Worm (Caenorhabditis elegans) whole organism, L3 larva: ENCODE data around the gene F46B3.9.
A peak's percentile ranks its signal among the peaks of the same experiment; 100 is the strongest.

Source experiments
- R02D3.7 ChIP-seq: fragments of 150-350 bp; optimal IDR thresholded peaks from 2 replicates; lab custom pipeline; 2014; ENCODE audit warnings: missing biosample characterization, missing genetic modification characterization
- aly-2 ChIP-seq: fragments of 150-350 bp; optimal IDR thresholded peaks from 2 replicates; lab custom pipeline; 2014; ENCODE audit warnings: missing biosample characterization, missing genetic modification characterization
- ceh-28 ChIP-seq: fragments of 150-350 bp; optimal IDR thresholded peaks from 2 replicates; lab custom pipeline; 2014; ENCODE audit warnings: missing biosample characterization, missing genetic modification reagents, missing genetic modification characterization
- ceh-82 ChIP-seq: fragments of 150-350 bp; optimal IDR thresholded peaks from 2 replicates; lab custom pipeline; 2014; ENCODE audit warnings: missing biosample characterization, missing genetic modification characterization
- ceh-9 ChIP-seq: sonication (generic microtip); optimal IDR thresholded peaks from 2 replicates; lab custom pipeline; 2018; ENCODE audit warnings: missing biosample characterization, missing genetic modification characterization
- daf-12 ChIP-seq: fragments of 150-350 bp; optimal IDR thresholded peaks from 2 replicates; lab custom pipeline; 2014; ENCODE audit warnings: missing biosample characterization, missing genetic modification reagents, missing genetic modification characterization
- egl-27 ChIP-seq: sonication (generic microtip); optimal IDR thresholded peaks from 4 replicates; lab custom pipeline; 2017; ENCODE audit warnings: missing biosample characterization, missing genetic modification reagents, missing genetic modification characterization
- egl-5 ChIP-seq: fragments of 150-350 bp; optimal IDR thresholded peaks from 2 replicates; lab custom pipeline; 2017; ENCODE audit warnings: missing biosample characterization, missing genetic modification reagents, missing genetic modification characterization, inconsistent platforms
- elt-1 ChIP-seq: fragments of 150-350 bp; optimal IDR thresholded peaks from 2 replicates; lab custom pipeline; 2014; ENCODE audit warnings: missing biosample characterization, missing genetic modification characterization
- elt-2 ChIP-seq: sonication (generic microtip); optimal IDR thresholded peaks from 2 replicates; lab custom pipeline; 2016; ENCODE audit warnings: missing genetic modification reagents, mild to moderate bottlenecking, missing genetic modification characterization, missing compliant biosample characterization
- eor-1 ChIP-seq, 2 experiments: fragments of 150-350 bp; optimal IDR thresholded peaks; 2 replicates each; lab custom pipeline; 2014 to 2018; ENCODE audit warnings: missing biosample characterization in 2 of 2, missing genetic modification characterization in 2 of 2
- fkh-10 ChIP-seq: sonication (generic microtip); optimal IDR thresholded peaks from 2 replicates; lab custom pipeline; 2017; ENCODE audit warnings: missing biosample characterization, missing genetic modification reagents, missing genetic modification characterization
- fkh-2 ChIP-seq: fragments of 150-350 bp; optimal IDR thresholded peaks from 2 replicates; lab custom pipeline; 2014; ENCODE audit warnings: missing biosample characterization, missing genetic modification reagents, missing genetic modification characterization
- fos-1 ChIP-seq: fragments of 150-350 bp; optimal IDR thresholded peaks from 2 replicates; lab custom pipeline; 2014; ENCODE audit warnings: missing biosample characterization, missing genetic modification characterization
- jun-1 ChIP-seq: fragments of 150-350 bp; optimal IDR thresholded peaks from 2 replicates; lab custom pipeline; 2014; ENCODE audit warnings: missing biosample characterization, missing genetic modification reagents, missing genetic modification characterization
- lin-39 ChIP-seq: fragments of 150-350 bp; optimal IDR thresholded peaks from 2 replicates; lab custom pipeline; 2018; ENCODE audit warnings: missing biosample characterization, missing genetic modification reagents, missing genetic modification characterization
- lsy-12 ChIP-seq: sonication (generic microtip); optimal IDR thresholded peaks from 2 replicates; lab custom pipeline; 2016; ENCODE audit warnings: mild to moderate bottlenecking, missing genetic modification characterization, missing compliant biosample characterization
- mdl-1 ChIP-seq: fragments of 150-350 bp; optimal IDR thresholded peaks from 2 replicates; lab custom pipeline; 2014; ENCODE audit warnings: missing biosample characterization, missing genetic modification characterization
- mml-1 ChIP-seq: fragments of 150-350 bp; sonication (generic microtip); optimal IDR thresholded peaks from 3 replicates; lab custom pipeline; 2014; ENCODE audit warnings: missing biosample characterization, missing genetic modification characterization
- nhr-11 ChIP-seq: fragments of 150-350 bp; optimal IDR thresholded peaks from 2 replicates; lab custom pipeline; 2014; ENCODE audit warnings: missing biosample characterization, missing genetic modification characterization
- nhr-23 ChIP-seq: fragments of 150-350 bp; optimal IDR thresholded peaks from 2 replicates; lab custom pipeline; 2014; ENCODE audit warnings: missing biosample characterization, missing genetic modification reagents, missing genetic modification characterization
- nhr-237 ChIP-seq: fragments of 150-350 bp; optimal IDR thresholded peaks from 2 replicates; lab custom pipeline; 2014; ENCODE audit warnings: missing biosample characterization, missing genetic modification characterization
- nhr-25 ChIP-seq: sonication (generic microtip); optimal IDR thresholded peaks from 2 replicates; lab custom pipeline; 2017; ENCODE audit warnings: missing biosample characterization, missing genetic modification characterization
- nhr-28 ChIP-seq: fragments of 150-350 bp; optimal IDR thresholded peaks from 2 replicates; lab custom pipeline; 2014; ENCODE audit warnings: missing biosample characterization, missing genetic modification characterization
- nhr-43 ChIP-seq: sonication (generic microtip); optimal IDR thresholded peaks from 2 replicates; lab custom pipeline; 2016; ENCODE audit warnings: mild to moderate bottlenecking, missing genetic modification characterization, missing compliant biosample characterization; ENCODE audit not compliant: poor library complexity, severe bottlenecking
- nhr-76 ChIP-seq: fragments of 150-350 bp; sonication (generic microtip); optimal IDR thresholded peaks from 5 replicates; lab custom pipeline; 2014; ENCODE audit warnings: missing biosample characterization, missing genetic modification characterization
- nhr-77 ChIP-seq: fragments of 150-350 bp; optimal IDR thresholded peaks from 2 replicates; lab custom pipeline; 2014; ENCODE audit warnings: missing biosample characterization, missing genetic modification characterization
- pha-4 ChIP-seq: fragments of 150-350 bp; optimal IDR thresholded peaks from 2 replicates; lab custom pipeline; 2014; ENCODE audit warnings: missing biosample characterization, missing genetic modification reagents, missing genetic modification characterization
- pqm-1 ChIP-seq: fragments of 150-350 bp; optimal IDR thresholded peaks from 2 replicates; lab custom pipeline; 2017; ENCODE audit warnings: missing biosample characterization, missing genetic modification characterization, inconsistent platforms
- sea-2 ChIP-seq: fragments of 150-350 bp; sonication (generic microtip); optimal IDR thresholded peaks from 4 replicates; lab custom pipeline; 2014; ENCODE audit warnings: missing biosample characterization, missing genetic modification reagents, missing genetic modification characterization
- tbx-2 ChIP-seq: sonication (generic microtip); optimal IDR thresholded peaks from 2 replicates; lab custom pipeline; 2016; ENCODE audit warnings: mild to moderate bottlenecking, missing genetic modification characterization, missing compliant biosample characterization
- unc-39 ChIP-seq: sonication (generic microtip); optimal IDR thresholded peaks from 4 replicates; lab custom pipeline; 2017; ENCODE audit warnings: missing biosample characterization, missing genetic modification characterization
- unc-62 ChIP-seq: fragments of 150-350 bp; sonication (generic microtip); optimal IDR thresholded peaks from 4 replicates; lab custom pipeline; 2014; ENCODE audit warnings: missing biosample characterization, missing genetic modification reagents, missing genetic modification characterization
- zag-1 ChIP-seq: fragments of 150-350 bp; optimal IDR thresholded peaks from 2 replicates; lab custom pipeline; 2014; ENCODE audit warnings: missing biosample characterization, missing genetic modification characterization
- ztf-4 ChIP-seq: fragments of 150-350 bp; optimal IDR thresholded peaks from 2 replicates; lab custom pipeline; 2014; ENCODE audit warnings: missing biosample characterization, missing genetic modification characterization

F46B3.9 gene

DNA sequence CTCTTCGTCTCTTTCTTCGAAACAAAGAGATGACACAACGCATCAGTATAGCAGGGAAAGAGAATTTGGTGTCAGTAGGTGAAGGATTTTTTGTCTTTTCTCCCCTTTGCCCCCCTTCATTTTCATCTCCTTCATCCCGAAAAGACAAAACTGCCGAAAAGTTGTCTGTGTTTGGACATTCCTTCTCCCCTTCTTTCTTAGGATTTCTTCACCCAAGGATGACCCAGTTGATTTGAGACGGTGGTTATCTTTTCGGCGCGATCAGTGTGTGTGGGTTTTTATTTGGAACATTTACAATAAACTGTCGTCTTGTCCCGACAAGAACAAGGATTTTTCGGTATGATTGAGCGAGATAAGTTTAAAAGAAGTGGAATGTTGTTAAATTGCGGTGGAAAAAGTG, 36.5 kb upstream of the F46B3.9 start:
- TF ChIP-seq nhr-23 (tag; lab: Kevin White, UChicago) (peak; percentile 74), jun-1 (tag; lab: Kevin White, UChicago) (no peak), sea-2 (GFP tag; lab: Kevin White, UChicago) (no peak), nhr-76 (tag; lab: Kevin White, UChicago) (no peak), lsy-12 (tag; lab: Kevin White, UChicago) (no peak), pqm-1 (tag; lab: Kevin White, UChicago) (no peak), R02D3.7 (no peak)

DNA sequence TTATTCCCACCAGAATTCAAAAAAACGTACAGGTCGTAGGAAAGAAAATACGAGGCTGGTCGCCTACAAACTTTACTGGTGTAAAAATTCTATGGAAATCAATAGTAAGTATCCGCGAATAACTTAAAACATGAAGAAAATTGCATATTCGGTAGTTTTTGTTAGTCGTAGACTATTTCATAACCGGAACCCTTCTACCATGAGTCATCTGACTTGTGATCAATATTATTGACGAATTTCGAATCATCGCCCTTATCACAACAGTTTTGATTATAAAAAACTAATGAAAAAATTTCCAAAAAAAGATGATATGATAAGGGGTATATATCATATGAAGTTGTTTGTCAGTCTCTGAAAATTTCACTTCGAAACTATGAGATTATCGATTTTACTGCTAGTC, 34.1 kb upstream of the F46B3.9 start, which contains the start of gene W01F3.2:
TSS of gene W01F3.2 (plus strand) at position 301 of the 400 bp plus-strand sequence.
- TF ChIP-seq mml-1: no peak
- no peak for TF ChIP-seq ceh-9 (tag; lab: Kevin White, UChicago)
- TF ChIP-seq ceh-28 (tag; lab: Kevin White, UChicago): no peak
- no peak for TF ChIP-seq tbx-2 (tag; lab: Kevin White, UChicago)
- TF ChIP-seq nhr-77: no peak
- no peak for TF ChIP-seq eor-1 (tag; optimal IDR thresholded peaks at IDR 0.05; lab: Kevin White, UChicago)
- TF ChIP-seq nhr-11 (tag; lab: Kevin White, UChicago): no peak
- TF ChIP-seq aly-2 (tag; lab: Kevin White, UChicago): no peak
- TF ChIP-seq pqm-1 (tag; lab: Kevin White, UChicago): no peak
- TF ChIP-seq unc-62 (GFP tag; lab: Kevin White, UChicago): no peak
- TF ChIP-seq ceh-82: no peak
- TF ChIP-seq egl-27 (tag; lab: Kevin White, UChicago): no peak
- no peak for TF ChIP-seq fos-1 (tag; lab: Kevin White, UChicago)
- TF ChIP-seq ztf-4: no peak
- no peak for TF ChIP-seq jun-1 (tag; lab: Kevin White, UChicago)
- TF ChIP-seq daf-12 (tag; lab: Kevin White, UChicago): no peak
- TF ChIP-seq pha-4 (tag; lab: Kevin White, UChicago): no peak
- TF ChIP-seq nhr-237: no peak
- TF ChIP-seq elt-2 (tag; lab: Kevin White, UChicago): no peak

DNA sequence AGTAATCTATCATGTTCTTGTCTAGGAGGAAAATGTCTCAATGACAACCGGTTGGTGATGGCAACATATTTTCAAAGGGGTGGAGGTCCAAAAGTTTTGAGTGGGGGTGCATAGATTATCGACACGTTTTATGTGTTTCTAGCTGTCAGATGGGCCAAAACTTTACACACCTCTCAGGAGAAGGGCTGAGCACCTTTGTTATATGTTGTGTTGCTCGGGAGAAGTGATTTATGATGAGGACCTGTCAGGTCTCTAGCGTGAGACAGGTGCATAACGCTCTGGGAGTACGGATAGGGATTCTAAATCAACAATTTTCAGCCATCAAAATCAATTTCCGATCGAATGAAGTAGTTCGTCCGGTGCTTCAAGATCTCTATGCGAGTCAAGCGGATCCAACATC, 30.7 kb upstream of the F46B3.9 start:
- TF ChIP-seq unc-62 (GFP tag; lab: Kevin White, UChicago) (no peak), pha-4 (tag; lab: Kevin White, UChicago) (no peak), ceh-9 (tag; lab: Kevin White, UChicago) (no peak), pqm-1 (tag; lab: Kevin White, UChicago) (no peak), nhr-23 (tag; lab: Kevin White, UChicago) (no peak), sea-2 (GFP tag; lab: Kevin White, UChicago) (no peak), nhr-237 (no peak), elt-1 (tag; lab: Kevin White, UChicago) (no peak), lin-39 (tag; lab: Kevin White, UChicago) (no peak), mdl-1 (tag; lab: Kevin White, UChicago) (no peak), aly-2 (tag; lab: Kevin White, UChicago) (no peak)

DNA sequence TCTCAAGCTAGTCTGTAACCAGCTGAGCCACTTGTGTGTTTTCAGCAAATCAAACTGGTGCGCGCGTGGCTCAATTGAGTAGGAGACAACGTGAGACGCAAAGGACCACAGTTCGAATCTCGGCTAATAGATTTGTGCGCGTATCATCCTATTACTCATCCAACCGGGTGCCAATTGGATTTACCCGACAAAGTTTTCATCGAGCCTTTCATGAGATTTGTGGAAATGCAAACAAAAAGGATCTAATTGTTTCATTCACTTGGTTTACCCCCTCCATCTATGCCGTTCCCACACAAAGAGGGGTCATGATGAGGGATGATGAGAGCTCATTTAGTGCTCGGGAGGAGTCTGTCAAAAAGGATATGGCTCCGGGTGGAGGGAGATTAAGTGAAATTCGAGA, 29.2 kb upstream of the F46B3.9 start:
- TF ChIP-seq ztf-4 (no peak), unc-39 (tag; lab: Kevin White, UChicago) (no peak)

DNA sequence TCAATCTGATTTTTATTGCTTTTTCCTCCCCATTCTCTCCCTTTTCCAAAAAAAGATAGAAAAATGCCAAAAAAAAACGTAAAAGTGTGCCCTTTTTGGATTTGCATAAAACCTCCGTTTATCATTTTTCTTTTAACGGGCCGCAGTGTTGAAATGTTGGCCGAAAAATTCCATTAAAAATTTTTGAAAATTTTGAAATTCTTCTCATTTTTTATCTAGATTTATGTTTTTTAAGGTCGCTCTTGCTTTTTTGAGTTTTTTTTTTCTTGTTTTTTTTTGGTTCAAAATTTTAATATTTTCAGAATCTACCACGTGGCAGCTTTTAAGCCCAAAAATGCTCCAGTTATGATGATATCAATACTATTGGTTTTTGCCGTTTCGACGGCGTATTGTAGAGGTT, 28.4 kb upstream of the F46B3.9 start, which contains the start of gene mnr-1:
TSS of gene mnr-1 (plus strand) at position 301 of the 400 bp plus-strand sequence.
- TF ChIP-seq nhr-28 (tag; lab: Kevin White, UChicago) (no peak), ceh-82 (no peak), nhr-11 (tag; lab: Kevin White, UChicago) (no peak), egl-27 (tag; lab: Kevin White, UChicago) (no peak), fkh-2 (tag; lab: Kevin White, UChicago) (no peak), lsy-12 (tag; lab: Kevin White, UChicago) (no peak), jun-1 (tag; lab: Kevin White, UChicago) (no peak), nhr-43 (tag; lab: Kevin White, UChicago) (no peak), elt-2 (tag; lab: Kevin White, UChicago) (no peak), sea-2 (GFP tag; lab: Kevin White, UChicago) (no peak), ztf-4 (no peak), nhr-25 (tag; lab: Kevin White, UChicago) (no peak), zag-1 (no peak), fkh-10 (GFP tag; lab: Kevin White, UChicago) (no peak), egl-5 (tag; lab: Kevin White, UChicago) (no peak), pqm-1 (tag; lab: Kevin White, UChicago) (no peak), elt-1 (tag; lab: Kevin White, UChicago) (no peak), mdl-1 (tag; lab: Kevin White, UChicago) (no peak), lin-39 (tag; lab: Kevin White, UChicago) (no peak)
